Fruit fly (Drosophila melanogaster): Measurements from ENCODE around the gene ERp44.

Gene ERp44

dm6 chrX:16296423-16297292, 860 bp downstream of the ERp44 start, which contains the start of gene CG3632 (continued):
- TF ChIP-seq CG10543 (GFP tag; optimal IDR thresholded peaks at IDR 0.05) = peak; percentile 56
- TF ChIP-seq danr (GFP tag; IDR thresholded peaks at IDR 0.05) = no peak
- peak; percentile 79 for TF ChIP-seq Rfx (GFP tag; IDR thresholded peaks at IDR 0.05)
- no peak for TF ChIP-seq salm (tag; optimal IDR thresholded peaks at IDR 0.05)
- no peak for TF ChIP-seq Eip74EF (GFP tag; optimal IDR thresholded peaks at IDR 0.05)
- TF ChIP-seq ttk (GFP tag; IDR thresholded peaks at IDR 0.05) = no peak
- TF ChIP-seq D19B (GFP tag; optimal IDR thresholded peaks at IDR 0.05) = no peak
- TF ChIP-seq Hmx (GFP tag; optimal IDR thresholded peaks at IDR 0.05) = no peak
- no peak for TF ChIP-seq H15 (GFP tag; IDR thresholded peaks at IDR 0.05)
- peak; percentile 85 for TF ChIP-seq cg (GFP tag; optimal IDR thresholded peaks at IDR 0.05)
- TF ChIP-seq ranshi (GFP tag; IDR thresholded peaks at IDR 0.05) = peak; percentile 53; the same call in 1 of the 2 replicates
- peak; percentile 26 for TF ChIP-seq trem (tag; optimal IDR thresholded peaks at IDR 0.05)
- no peak for TF ChIP-seq CG4282 (GFP tag; optimal IDR thresholded peaks at IDR 0.05)
- TF ChIP-seq CG7745 (tag; optimal IDR thresholded peaks at IDR 0.05) = no peak
- TF ChIP-seq CG6175 (GFP tag; IDR thresholded peaks at IDR 0.05) = peak; percentile 39; the same call in 1 of the 3 replicates
- no peak for TF ChIP-seq zen (tag; optimal IDR thresholded peaks at IDR 0.05)
- no peak for TF ChIP-seq dysf (GFP tag; IDR thresholded peaks at IDR 0.05)
- TF ChIP-seq Sry-β (GFP tag; optimal IDR thresholded peaks at IDR 0.05) = no peak
- TF ChIP-seq CG32767 (GFP tag; IDR thresholded peaks at IDR 0.05) = peak; percentile 32; the same call in 1 of the 2 replicates
- peak; percentile 88 for TF ChIP-seq Dref (GFP tag; IDR thresholded peaks at IDR 0.05)
- peak; percentile 62 for TF ChIP-seq mam (GFP tag; optimal IDR thresholded peaks at IDR 0.05)
- TF ChIP-seq CG33557 (GFP tag; optimal IDR thresholded peaks at IDR 0.05) = no peak
- no peak for TF ChIP-seq Dfd (GFP tag; optimal IDR thresholded peaks at IDR 0.05)
- peak; percentile 39 for TF ChIP-seq CHES-1-like (GFP tag; optimal IDR thresholded peaks at IDR 0.05)
- peak; percentile 61 for TF ChIP-seq CG14441 (GFP tag; IDR thresholded peaks at IDR 0.05)
- TF ChIP-seq mld (GFP tag; IDR thresholded peaks at IDR 0.05; ENCODE audit: partially characterized antibody) = peak; percentile 73; the same call in 2 of the 3 replicates
- TF ChIP-seq CG31224 (GFP tag; IDR thresholded peaks at IDR 0.05) = no peak
- peak; percentile 21 for TF ChIP-seq gfzf (GFP tag; optimal IDR thresholded peaks at IDR 0.05)
- no peak for TF ChIP-seq yki (optimal IDR thresholded peaks at IDR 0.05)
- no peak for TF ChIP-seq PHDP (tag; optimal IDR thresholded peaks at IDR 0.05)
- peak; percentile 93 for TF ChIP-seq CG10267 (tag; optimal IDR thresholded peaks at IDR 0.05)
- peak; percentile 10 for TF ChIP-seq Side (GFP tag; optimal IDR thresholded peaks at IDR 0.05)
- peak; percentile 78 for TF ChIP-seq unc-4 (GFP tag; IDR thresholded peaks at IDR 0.05; ENCODE audit: partially characterized antibody)
- TF ChIP-seq CG2120 (GFP tag; optimal IDR thresholded peaks at IDR 0.05) = peak; percentile 73
- TF ChIP-seq CG7271 (tag; optimal IDR thresholded peaks at IDR 0.05) = no peak
- no peak for TF ChIP-seq CG4820 (GFP tag; optimal IDR thresholded peaks at IDR 0.05)
- TF ChIP-seq CG11093 (GFP tag; IDR thresholded peaks at IDR 0.05) = no peak
- no peak for TF ChIP-seq Taf1 (GFP tag; IDR thresholded peaks at IDR 0.05)
- TF ChIP-seq CG8281 (tag; optimal IDR thresholded peaks at IDR 0.05) = no peak
- no peak for TF ChIP-seq NC2α (GFP tag; optimal IDR thresholded peaks at IDR 0.05)
- no peak for TF ChIP-seq Mrtf (GFP tag; IDR thresholded peaks at IDR 0.05)
- TF ChIP-seq Sin3A (optimal IDR thresholded peaks at IDR 0.05) = peak; percentile 54
- no peak for TF ChIP-seq CG31365 (tag; optimal IDR thresholded peaks at IDR 0.05)
- TF ChIP-seq CG30020 (tag; optimal IDR thresholded peaks at IDR 0.05) = peak; percentile 90
- TF ChIP-seq pum (GFP tag; optimal IDR thresholded peaks at IDR 0.05) = peak; percentile 20
- TF ChIP-seq ato (GFP tag; IDR thresholded peaks at IDR 0.05; ENCODE audit: partially characterized antibody) = peak; percentile 87
- TF ChIP-seq sr (GFP tag; IDR thresholded peaks at IDR 0.05) = no peak
- TF ChIP-seq CG42726 (GFP tag; IDR thresholded peaks at IDR 0.05; ENCODE audit: partially characterized antibody) = peak; percentile 74; the same call in 1 of the 2 replicates
- no peak for TF ChIP-seq Usf (GFP tag; optimal IDR thresholded peaks at IDR 0.05)
- no peak for TF ChIP-seq Ssrp (tag; optimal IDR thresholded peaks at IDR 0.05)

All from whole organism, embryonic.